Fruit fly (Drosophila melanogaster) whole organism: ENCODE data around the gene CG18088.

Source experiments
- CG8478 ChIP-seq: fragments of >200 bp; optimal IDR thresholded peaks from 2 replicates; lab custom pipeline; 2018; ENCODE audit warnings: inconsistent platforms
- Dll ChIP-seq: fragments of >200 bp; optimal IDR thresholded peaks from 2 replicates; lab custom pipeline; 2017
- pan ChIP-seq: fragments of >200 bp; optimal IDR thresholded peaks from 2 replicates; lab custom pipeline; 2017
- psq ChIP-seq: fragments of >200 bp; optimal IDR thresholded peaks from 2 replicates; lab custom pipeline; 2017
- usp ChIP-seq: fragments of >200 bp; optimal IDR thresholded peaks from 2 replicates; lab custom pipeline; 2017; ENCODE audit warnings: missing biosample characterization, missing genetic modification characterization, mixed read lengths

DNA sequence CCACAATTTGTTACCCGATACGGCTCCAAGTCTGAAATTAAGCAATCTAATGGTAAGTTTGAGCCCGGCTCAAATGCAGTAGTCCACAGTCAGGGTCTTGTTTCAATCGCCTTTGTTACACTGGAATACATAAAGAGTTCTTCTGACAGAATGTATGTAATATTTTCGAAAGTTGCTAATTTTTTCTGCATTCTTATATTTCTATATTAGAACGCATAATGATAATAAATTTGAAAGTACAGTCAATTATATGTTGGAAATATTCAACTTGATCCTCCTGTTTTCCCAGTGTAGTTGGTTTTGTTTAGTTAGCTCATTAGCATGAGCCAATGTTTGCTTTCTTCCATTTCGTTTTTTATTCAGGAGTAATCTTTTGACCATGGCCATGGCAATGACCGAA, 43.9 kb upstream of the CG18088 start:
- no peak for TF ChIP-seq usp (GFP tag; lab: Kevin White, UChicago)
- TF ChIP-seq pan (lab: Kevin White, UChicago): no peak
- TF ChIP-seq CG8478 (lab: Kevin White, UChicago): no peak
- no peak for TF ChIP-seq psq (lab: Kevin White, UChicago)
- no peak for TF ChIP-seq Dll (lab: Kevin White, UChicago)
